Worm (Caenorhabditis elegans): ENCODE results near the gene nuaf-3.

Gene nuaf-3

ce11 chrIV:11148788-11149366 lies 35.2 kb upstream of the nuaf-3 start (continued):
- TF ChIP-seq ceh-44 (GFP tag; IDR thresholded peaks at IDR 0.05): no peak
- TF ChIP-seq dve-1 (tag; optimal IDR thresholded peaks at IDR 0.05; ENCODE audit: insufficient read depth): peak; percentile 16
- TF ChIP-seq ZK546.5 (tag; optimal IDR thresholded peaks at IDR 0.05): no peak

- TF ChIP-seq zfp-2 (tag; optimal IDR thresholded peaks at IDR 0.05) (peak; percentile 97), lsy-2 (tag; optimal IDR thresholded peaks at IDR 0.05) (peak; percentile 96 to 99), dmd-8 (GFP tag; IDR thresholded peaks at IDR 0.05) (no peak), hlh-30 (tag; optimal IDR thresholded peaks at IDR 0.05; ENCODE audit: insufficient read depth) (peak; percentile 89), jun-1 (tag; optimal IDR thresholded peaks at IDR 0.05) (peak; percentile 83), nhr-11 (tag; optimal IDR thresholded peaks at IDR 0.05) (peak; percentile 92), F37D6.2 (tag; optimal IDR thresholded peaks at IDR 0.05) (peak; percentile 79), fkh-10 (GFP tag; optimal IDR thresholded peaks at IDR 0.05) (peak; percentile 67), ama-1 (optimal IDR thresholded peaks at IDR 0.05) (peak; percentile 53), spr-1 (tag; optimal IDR thresholded peaks at IDR 0.05) (peak; percentile 42), lin-39 (tag; optimal IDR thresholded peaks at IDR 0.05) (no peak), ZK546.5 (tag; optimal IDR thresholded peaks at IDR 0.05) (peak; percentile 99), php-3 (GFP tag; IDR thresholded peaks at IDR 0.05) (peak; percentile 75), pha-4 (GFP tag; IDR thresholded peaks at IDR 0.05) (peak; percentile 85), pha-4 (tag; optimal IDR thresholded peaks at IDR 0.05) (peak; percentile 74), ztf-7 (tag; optimal IDR thresholded peaks at IDR 0.05) (no peak), F44E2.7 (GFP tag; IDR thresholded peaks at IDR 0.05) (no peak), madf-9 (GFP tag; conservative IDR thresholded peaks at IDR 0.05) (no peak), hmg-1.1 (GFP tag; IDR thresholded peaks at IDR 0.05) (peak; percentile 87), skn-1 (tag; optimal IDR thresholded peaks at IDR 0.05) (no peak), nhr-48 (tag; optimal IDR thresholded peaks at IDR 0.05) (peak; percentile 66), sdz-12 (GFP tag; optimal IDR thresholded peaks at IDR 0.05) (peak; percentile 30), zfp-3 (GFP tag; conservative IDR thresholded peaks at IDR 0.05) (peak; percentile 65), aha-1 (tag) (peak; percentile 93), mes-2 (tag; optimal IDR thresholded peaks at IDR 0.05; ENCODE audit: poor library complexity, severe bottlenecking) (peak; percentile 93), ceh-28 (tag; optimal IDR thresholded peaks at IDR 0.05) (no peak), rbr-2 (tag; optimal IDR thresholded peaks at IDR 0.05) (peak; percentile 91), daf-16 (GFP tag; optimal IDR thresholded peaks at IDR 0.05) (peak in 1 of 2 experiments; percentile 61), daf-16 (tag; optimal IDR thresholded peaks at IDR 0.05) (peak; percentile 70), zip-11 (GFP tag; IDR thresholded peaks at IDR 0.05) (no peak), lin-38 (GFP tag; IDR thresholded peaks at IDR 0.05) (peak; percentile 84), pqm-1 (tag; optimal IDR thresholded peaks at IDR 0.05) (peak; percentile 9), daf-12 (tag; optimal IDR thresholded peaks at IDR 0.05) (no peak), saeg-2 (GFP tag; IDR thresholded peaks at IDR 0.05) (no peak; the same call in 1 of the 2 replicates), ctbp-1 (GFP tag; IDR thresholded peaks at IDR 0.05) (peak; percentile 69; the same call in 1 of the 2 replicates), vab-7 (GFP tag; IDR thresholded peaks at IDR 0.05) (peak; percentile 55; the same call in 1 of the 2 replicates), mdt-29 (GFP tag; IDR thresholded peaks at IDR 0.05) (peak; percentile 49; the same call in 1 of the 2 replicates), Y105C5A.15 (GFP tag; IDR thresholded peaks at IDR 0.05) (no peak), mxl-2 (GFP tag; conservative IDR thresholded peaks at IDR 0.05) (peak; percentile 66; the same call in 1 of the 2 replicates), Y75B8A.6 (GFP tag; IDR thresholded peaks at IDR 0.05) (0 out of 2 replicates have a peak, but pooled peaks have one; percentile 47), D1046.2 (GFP tag; IDR thresholded peaks at IDR 0.05) (no peak), dpl-1 (GFP tag; optimal IDR thresholded peaks at IDR 0.05) (peak; percentile 88), dmd-9 (GFP tag; IDR thresholded peaks at IDR 0.05) (no peak), unc-130 (GFP tag; optimal IDR thresholded peaks at IDR 0.05) (peak; percentile 24), egl-43 (GFP tag; IDR thresholded peaks at IDR 0.05) (0 out of 2 replicates have a peak, but pooled peaks have one; percentile 56), zip-2 (tag; optimal IDR thresholded peaks at IDR 0.05) (peak; percentile 42)
These were observed 34.5 kb upstream of the nuaf-3 start, which contains the start of the genes F01G4.6 and pfd-1 for ce11 chrIV:11149454-11150163. Gene F01G4.6 (minus strand): TSS chrIV:11149504. Gene pfd-1 (plus strand): TSS chrIV:11150113.
